Fruit fly (Drosophila melanogaster) Kc167 (cell line): Measurements from ENCODE around the gene Cpr76Bb.

Source experiments
- h ChIP-seq: fragments of >200 bp; optimal IDR thresholded peaks from 3 replicates; lab custom pipeline; 2018; ENCODE audit warnings: missing external identifiers
- insv ChIP-seq: fragments of >200 bp; optimal IDR thresholded peaks from 3 replicates; lab custom pipeline; 2018; ENCODE audit warnings: missing external identifiers
- psq ChIP-seq: fragments of >200 bp; optimal IDR thresholded peaks from 2 replicates; lab custom pipeline; 2017; ENCODE audit warnings: missing external identifiers

DNA sequence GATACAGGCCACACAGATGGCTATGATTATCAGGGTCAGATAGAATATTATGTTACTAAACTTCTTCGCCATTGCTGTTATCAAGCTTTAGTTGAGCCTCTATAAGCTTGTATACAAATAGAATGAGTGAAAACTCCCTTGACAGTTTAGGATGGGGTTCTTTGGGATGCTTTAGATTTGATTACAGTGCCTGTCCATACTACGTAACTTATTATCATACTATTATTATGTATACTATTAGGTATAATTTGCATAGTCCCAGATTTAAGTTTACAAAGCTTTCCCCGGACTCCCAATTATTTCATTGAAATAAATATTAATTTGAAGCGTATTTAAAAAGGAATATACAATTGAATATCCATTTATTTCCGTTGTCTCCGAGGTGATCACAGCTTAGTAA is 33.1 kb upstream of the Cpr76Bb start, which contains the start of gene brv1:
- no peak for TF ChIP-seq psq (lab: Kevin White, UChicago)
- no peak for TF ChIP-seq h (lab: Kevin White, UChicago)
- no peak for TF ChIP-seq insv (lab: Kevin White, UChicago)
